Fruit fly (Drosophila melanogaster): ENCODE data around the gene CG3698.

Gene CG3698

DNA sequence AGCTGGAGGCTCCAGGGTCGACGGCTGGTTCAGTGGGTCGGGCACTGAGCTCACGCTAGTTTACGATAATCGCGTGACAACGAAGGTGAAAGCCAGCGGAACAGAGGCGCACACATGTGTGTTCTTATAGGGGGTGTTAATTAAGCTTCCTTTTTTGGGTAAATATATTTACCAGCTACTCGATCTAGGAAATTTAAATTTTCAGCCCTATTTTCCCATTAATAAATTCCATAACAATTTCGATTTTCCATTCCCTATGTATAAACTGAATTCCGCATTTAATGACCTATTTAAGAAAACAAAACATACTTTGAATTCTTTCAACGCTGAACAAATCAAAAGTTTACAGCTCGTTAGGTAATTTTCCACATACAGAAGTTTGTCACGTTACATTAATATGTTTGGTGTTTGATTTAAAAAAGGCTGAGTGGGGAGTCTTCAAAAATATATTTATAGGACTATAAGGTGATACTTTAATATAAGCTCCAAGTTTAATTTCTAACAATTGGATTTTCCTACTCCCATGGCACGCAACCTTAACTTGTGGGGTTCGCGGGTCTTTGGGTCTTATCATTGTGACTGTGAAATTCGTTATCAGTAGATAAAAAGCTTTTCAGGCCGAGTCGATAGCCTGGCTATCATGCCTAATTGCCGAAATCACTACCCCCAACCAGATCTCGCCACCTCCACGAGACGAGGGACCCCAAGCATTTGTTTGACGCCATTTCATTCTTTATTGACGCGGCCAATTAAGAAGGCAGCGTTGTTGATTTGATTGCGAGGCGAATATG is 39.1 kb upstream of the CG3698 start, which contains the start of gene CG13255 (continued):
- peak; percentile 20 for TF ChIP-seq pnt (GFP tag; optimal IDR thresholded peaks at IDR 0.05)
- no peak for TF ChIP-seq NC2β (GFP tag; optimal IDR thresholded peaks at IDR 0.05)
- TF ChIP-seq klu (GFP tag; IDR thresholded peaks at IDR 0.05): no peak; the same call in 1 of the 2 replicates
- TF ChIP-seq z (GFP tag; IDR thresholded peaks at IDR 0.05): no peak
- TF ChIP-seq jumu (GFP tag; optimal IDR thresholded peaks at IDR 0.05): peak; percentile 13
- no peak for TF ChIP-seq CG2889 (GFP tag; IDR thresholded peaks at IDR 0.05)
- TF ChIP-seq tap (tag; optimal IDR thresholded peaks at IDR 0.05): no peak
- peak; percentile 42; the same call in 1 of the 2 replicates for TF ChIP-seq sob (GFP tag; IDR thresholded peaks at IDR 0.05)
- TF ChIP-seq CG10959 (GFP tag; IDR thresholded peaks at IDR 0.05): no peak
- TF ChIP-seq CG12236 (GFP tag; optimal IDR thresholded peaks at IDR 0.05): no peak
- TF ChIP-seq Xrp1 (GFP tag; IDR thresholded peaks at IDR 0.05): no peak
- peak; percentile 45 for TF ChIP-seq CG7786 (GFP tag; optimal IDR thresholded peaks at IDR 0.05)
- no peak for TF ChIP-seq repo (GFP tag; optimal IDR thresholded peaks at IDR 0.05)
- no peak for TF ChIP-seq Hey (tag; optimal IDR thresholded peaks at IDR 0.05)
- no peak for TF ChIP-seq jigr1 (GFP tag; IDR thresholded peaks at IDR 0.05)
- TF ChIP-seq Stat92E (GFP tag; optimal IDR thresholded peaks at IDR 0.05): no peak
- no peak for TF ChIP-seq fd64A (GFP tag; optimal IDR thresholded peaks at IDR 0.05)
- TF ChIP-seq HLH54F (GFP tag; optimal IDR thresholded peaks at IDR 0.05): peak; percentile 59
- no peak for TF ChIP-seq CG7963 (GFP tag; IDR thresholded peaks at IDR 0.05; ENCODE audit: partially characterized antibody)
- no peak for TF ChIP-seq Ada2b (GFP tag; IDR thresholded peaks at IDR 0.05)
- TF ChIP-seq dan (GFP tag; IDR thresholded peaks at IDR 0.05): no peak
- TF ChIP-seq CG10431 (GFP tag; optimal IDR thresholded peaks at IDR 0.05): no peak
- TF ChIP-seq Hand (GFP tag; optimal IDR thresholded peaks at IDR 0.05): peak; percentile 43
- TF ChIP-seq pan (optimal IDR thresholded peaks at IDR 0.05): no peak
- TF ChIP-seq pan (GFP tag; optimal IDR thresholded peaks at IDR 0.05 in 1 of 2, IDR thresholded peaks at IDR 0.05 in 1 of 2): peak in 1 of 2 experiments; percentile 14
- no peak for TF ChIP-seq bigmax (GFP tag; optimal IDR thresholded peaks at IDR 0.05)
- no peak for TF ChIP-seq Dfd (GFP tag; optimal IDR thresholded peaks at IDR 0.05)
- TF ChIP-seq CG4707 (GFP tag; optimal IDR thresholded peaks at IDR 0.05): no peak
- no peak for TF ChIP-seq HLHmδ (GFP tag; optimal IDR thresholded peaks at IDR 0.05)
- TF ChIP-seq CG3163 (GFP tag; optimal IDR thresholded peaks at IDR 0.05): no peak
- no peak for TF ChIP-seq CG17359 (tag; optimal IDR thresholded peaks at IDR 0.05)
- no peak for TF ChIP-seq Ets65A (GFP tag)
- no peak for TF ChIP-seq peb (GFP tag; IDR thresholded peaks at IDR 0.05)
- TF ChIP-seq pb (GFP tag; optimal IDR thresholded peaks at IDR 0.05): no peak
- TF ChIP-seq CG14965 (GFP tag; optimal IDR thresholded peaks at IDR 0.05; ENCODE audit: borderline replicate concordance): no peak
- TF ChIP-seq Hr39 (optimal IDR thresholded peaks at IDR 0.05): no peak
- no peak for TF ChIP-seq MBD-R2 (GFP tag; IDR thresholded peaks at IDR 0.05)
- no peak for TF ChIP-seq Poxn (GFP tag; IDR thresholded peaks at IDR 0.05)
- no peak for TF ChIP-seq CG4404 (GFP tag; IDR thresholded peaks at IDR 0.05)
- peak; percentile 9 for TF ChIP-seq NK7.1 (GFP tag; optimal IDR thresholded peaks at IDR 0.05)
- TF ChIP-seq gro (GFP tag; optimal IDR thresholded peaks at IDR 0.05): no peak
- no peak for TF ChIP-seq bowl (GFP tag; IDR thresholded peaks at IDR 0.05)
- no peak for TF ChIP-seq hbn (GFP tag; IDR thresholded peaks at IDR 0.05; ENCODE audit: partially characterized antibody)
- TF ChIP-seq CG6654 (GFP tag; optimal IDR thresholded peaks at IDR 0.05): peak; percentile 18
- peak; percentile 78 for TF ChIP-seq cwo (GFP tag; optimal IDR thresholded peaks at IDR 0.05)
- no peak for TF ChIP-seq CG6175 (GFP tag; IDR thresholded peaks at IDR 0.05)
- TF ChIP-seq stwl (tag; optimal IDR thresholded peaks at IDR 0.05): no peak
- peak; percentile 70 for TF ChIP-seq grau (tag; optimal IDR thresholded peaks at IDR 0.05)
- no peak for TF ChIP-seq dati (GFP tag; IDR thresholded peaks at IDR 0.05)
- no peak for TF ChIP-seq CG8478 (optimal IDR thresholded peaks at IDR 0.05)
- TF ChIP-seq CG32772 (GFP tag; IDR thresholded peaks at IDR 0.05): no peak
- no peak for TF ChIP-seq CG13624 (GFP tag; optimal IDR thresholded peaks at IDR 0.05)

Data from whole organism, embryonic.